Worm (Caenorhabditis elegans) whole organism, young adult: ENCODE measurements around the gene vps-53.

Experiments used
- B0336.3 ChIP-seq: fragments of 200-800 bp; sonication (Bioruptor generic); IDR thresholded peaks from 2 replicates; pipeline ENCODE4 v1.3.6; 2022; ENCODE audit warnings: missing genetic modification characterization, missing compliant biosample characterization
- C06A6.2 ChIP-seq: fragments of 200-800 bp; sonication (Bioruptor generic); conservative IDR thresholded peaks from 2 replicates; pipeline ENCODE4 v1.3.6; 2022; ENCODE audit warnings: missing genetic modification characterization, missing compliant biosample characterization
- C17E4.6 ChIP-seq: fragments of 200-800 bp; sonication (Bioruptor generic); IDR thresholded peaks from 2 replicates; pipeline ENCODE4 v1.3.6; 2022; ENCODE audit warnings: missing genetic modification reagents, missing genetic modification characterization, missing compliant biosample characterization
- D2030.7 ChIP-seq: fragments of 200-800 bp; sonication (Bioruptor generic); IDR thresholded peaks from 2 replicates; pipeline ENCODE4 v1.3.6; 2022; ENCODE audit warnings: missing genetic modification reagents, missing genetic modification characterization, missing compliant biosample characterization
- F22D6.2 ChIP-seq: sonication (generic microtip); optimal IDR thresholded peaks from 2 replicates; lab custom pipeline; 2016; ENCODE audit warnings: mild to moderate bottlenecking, missing genetic modification characterization, missing compliant biosample characterization
- F49E8.2 ChIP-seq: sonication (generic microtip); optimal IDR thresholded peaks from 3 replicates; lab custom pipeline; 2017; ENCODE audit warnings: missing genetic modification characterization, mild to moderate bottlenecking, missing compliant biosample characterization, antibody characterized with exemption, moderate library complexity; ENCODE audit not compliant: insufficient read depth
- K11D2.4 ChIP-seq: fragments of 200-800 bp; sonication (Bioruptor generic); IDR thresholded peaks from 2 replicates; pipeline ENCODE4 v1.3.6; 2022; ENCODE audit warnings: missing genetic modification reagents, missing genetic modification characterization, missing compliant biosample characterization
- T26A5.8 ChIP-seq: sonication (generic microtip); optimal IDR thresholded peaks from 2 replicates; lab custom pipeline; 2016; ENCODE audit warnings: missing genetic modification characterization, missing compliant biosample characterization
- Y53F4B.3 ChIP-seq: fragments of 200-800 bp; sonication (Bioruptor generic); IDR thresholded peaks from 2 replicates; pipeline ENCODE4 v1.3.6; 2022; ENCODE audit warnings: missing genetic modification reagents, missing genetic modification characterization, missing compliant biosample characterization
- Y67H2A.10 ChIP-seq: fragments of 200-800 bp; sonication (Bioruptor generic); conservative IDR thresholded peaks from 2 replicates; pipeline ENCODE4 v1.3.6; 2022; ENCODE audit warnings: missing genetic modification reagents, missing genetic modification characterization, missing compliant biosample characterization
- Y79H2A.3 ChIP-seq: fragments of 200-800 bp; sonication (Bioruptor generic); conservative IDR thresholded peaks from 2 replicates; pipeline ENCODE4 v1.3.6; 2022; ENCODE audit warnings: missing genetic modification reagents, missing genetic modification characterization, missing compliant biosample characterization
- Y95B8A.8 ChIP-seq: fragments of 200-800 bp; sonication (Bioruptor generic); IDR thresholded peaks from 2 replicates; pipeline ENCODE4 v1.3.6; 2022; ENCODE audit warnings: missing genetic modification reagents, missing genetic modification characterization, missing compliant biosample characterization
- akir-1 ChIP-seq: fragments of 200-800 bp; sonication (Bioruptor generic); optimal IDR thresholded peaks from 2 replicates; lab custom pipeline; 2018; ENCODE audit warnings: mild to moderate bottlenecking, missing genetic modification characterization, moderate library complexity, missing compliant biosample characterization
- bed-2 ChIP-seq: fragments of 200-800 bp; sonication (Bioruptor generic); IDR thresholded peaks from 2 replicates; pipeline ENCODE4 v1.3.6; 2022; ENCODE audit warnings: missing genetic modification reagents, missing genetic modification characterization, missing compliant biosample characterization
- ceh-27 ChIP-seq: fragments of 200-800 bp; sonication (Bioruptor generic); optimal IDR thresholded peaks from 2 replicates; lab custom pipeline; 2018; ENCODE audit warnings: mild to moderate bottlenecking, missing genetic modification characterization, moderate library complexity, missing compliant biosample characterization
- ceh-58 ChIP-seq: fragments of 200-800 bp; sonication (Bioruptor generic); IDR thresholded peaks from 2 replicates; pipeline ENCODE4 v1.3.6; 2022; ENCODE audit warnings: missing genetic modification characterization, missing compliant biosample characterization
- ceh-79 ChIP-seq: sonication (generic microtip); optimal IDR thresholded peaks from 2 replicates; lab custom pipeline; 2017; ENCODE audit warnings: mild to moderate bottlenecking, missing genetic modification characterization, missing compliant biosample characterization
- die-1 ChIP-seq: sonication (generic microtip); optimal IDR thresholded peaks from 2 replicates; lab custom pipeline; 2016; ENCODE audit warnings: missing genotype, mild to moderate bottlenecking, missing genetic modification characterization, missing compliant biosample characterization
- dpl-1 ChIP-seq: fragments of 150-350 bp; optimal IDR thresholded peaks from 2 replicates; lab custom pipeline; 2014; ENCODE audit warnings: missing biosample characterization, missing genetic modification reagents, missing genetic modification characterization
- egl-44 ChIP-seq: fragments of 200-800 bp; sonication (Bioruptor generic); IDR thresholded peaks from 2 replicates; pipeline ENCODE4 v1.3.6; 2022; ENCODE audit warnings: missing genetic modification reagents, missing genetic modification characterization, missing compliant biosample characterization
- ekl-4 ChIP-seq: fragments of 200-800 bp; sonication (Bioruptor generic); IDR thresholded peaks from 2 replicates; pipeline ENCODE4 v1.3.6; 2022; ENCODE audit warnings: missing genetic modification reagents, missing genetic modification characterization, missing compliant biosample characterization
- ets-4 ChIP-seq: fragments of 200-800 bp; sonication (Bioruptor generic); optimal IDR thresholded peaks from 2 replicates; lab custom pipeline; 2018; ENCODE audit warnings: mild to moderate bottlenecking, missing genetic modification characterization, missing compliant biosample characterization
- hlh-26 ChIP-seq: fragments of 200-800 bp; sonication (Bioruptor generic); conservative IDR thresholded peaks from 2 replicates; pipeline ENCODE4 v1.3.6; 2022; ENCODE audit warnings: missing genetic modification reagents, missing genetic modification characterization, missing compliant biosample characterization
- lag-1 ChIP-seq: fragments of 200-800 bp; sonication (Bioruptor generic); IDR thresholded peaks from 2 replicates; pipeline ENCODE4 v1.3.6; 2022; ENCODE audit warnings: missing genetic modification reagents, missing genetic modification characterization, missing compliant biosample characterization
- let-526 ChIP-seq: fragments of 200-800 bp; sonication (Bioruptor generic); IDR thresholded peaks from 2 replicates; pipeline ENCODE4 v1.3.6; 2022; ENCODE audit warnings: missing genetic modification reagents, missing genetic modification characterization, missing compliant biosample characterization
- lin-40 ChIP-seq: sonication (generic microtip); optimal IDR thresholded peaks from 2 replicates; lab custom pipeline; 2016; ENCODE audit warnings: missing genetic modification characterization, mild to moderate bottlenecking, missing compliant biosample characterization, missing genotype, missing genetic modification reagents
- lsy-27 ChIP-seq: sonication (generic microtip); optimal IDR thresholded peaks from 2 replicates; lab custom pipeline; 2017; ENCODE audit warnings: missing genetic modification characterization, mild to moderate bottlenecking, missing compliant biosample characterization, antibody characterized with exemption, missing genotype, borderline replicate concordance; ENCODE audit not compliant: insufficient read depth
- madf-6 ChIP-seq: fragments of 200-800 bp; sonication (Bioruptor generic); IDR thresholded peaks from 2 replicates; pipeline ENCODE4 v1.3.6; 2022; ENCODE audit warnings: missing genetic modification reagents, missing genetic modification characterization, missing compliant biosample characterization
- mel-28 ChIP-seq: sonication (generic microtip); optimal IDR thresholded peaks from 2 replicates; lab custom pipeline; 2016; ENCODE audit warnings: borderline replicate concordance, mild to moderate bottlenecking, missing genetic modification characterization, missing compliant biosample characterization
- mes-4 ChIP-seq: sonication (generic microtip); optimal IDR thresholded peaks from 2 replicates; lab custom pipeline; 2016; ENCODE audit warnings: missing genotype, missing genetic modification characterization, missing compliant biosample characterization
- nfya-2 ChIP-seq: fragments of 200-800 bp; sonication (Bioruptor generic); IDR thresholded peaks from 2 replicates; pipeline ENCODE4 v1.3.6; 2022; ENCODE audit warnings: missing genetic modification reagents, missing genetic modification characterization, missing compliant biosample characterization
- nfyb-1 ChIP-seq: fragments of 200-800 bp; sonication (Bioruptor generic); IDR thresholded peaks from 2 replicates; pipeline ENCODE4 v1.3.6; 2022; ENCODE audit warnings: missing genetic modification reagents, missing genetic modification characterization, missing compliant biosample characterization
- nhr-120 ChIP-seq: fragments of 200-800 bp; sonication (Bioruptor generic); IDR thresholded peaks from 2 replicates; pipeline ENCODE4 v1.3.6; 2022; ENCODE audit warnings: missing genetic modification characterization, missing compliant biosample characterization
- nhr-27 ChIP-seq: fragments of 200-800 bp; sonication (Bioruptor generic); optimal IDR thresholded peaks from 2 replicates; lab custom pipeline; 2018; ENCODE audit warnings: mild to moderate bottlenecking, missing genetic modification characterization, moderate library complexity, missing compliant biosample characterization
- pbrm-1 ChIP-seq: fragments of 200-800 bp; sonication (Bioruptor generic); IDR thresholded peaks from 2 replicates; pipeline ENCODE4 v1.3.6; 2022; ENCODE audit warnings: missing genetic modification reagents, missing genetic modification characterization, missing compliant biosample characterization
- rcor-1 ChIP-seq: fragments of 200-800 bp; sonication (Bioruptor generic); IDR thresholded peaks from 2 replicates; pipeline ENCODE4 v1.3.6; 2022; ENCODE audit warnings: missing genetic modification reagents, missing genetic modification characterization, missing compliant biosample characterization
- sea-2 ChIP-seq: fragments of 200-800 bp; sonication (Bioruptor generic); IDR thresholded peaks from 2 replicates; pipeline ENCODE4 v1.3.6; 2022; ENCODE audit warnings: missing genetic modification characterization, missing compliant biosample characterization
- sptf-2 ChIP-seq: fragments of 200-800 bp; sonication (Bioruptor generic); optimal IDR thresholded peaks from 2 replicates; lab custom pipeline; 2018; ENCODE audit warnings: mild to moderate bottlenecking, missing genetic modification characterization, missing compliant biosample characterization
- tbp1 ChIP-seq: fragments of 200-800 bp; sonication (Bioruptor generic); optimal IDR thresholded peaks from 2 replicates; lab custom pipeline; 2018; ENCODE audit warnings: mild to moderate bottlenecking, missing genetic modification characterization, missing compliant biosample characterization
- tbx-9 ChIP-seq: sonication (generic microtip); optimal IDR thresholded peaks from 2 replicates; lab custom pipeline; 2016; ENCODE audit warnings: borderline replicate concordance, missing genetic modification characterization, inconsistent platforms, missing compliant biosample characterization
- tlf-1 ChIP-seq: fragments of 200-800 bp; sonication (Bioruptor generic); optimal IDR thresholded peaks from 2 replicates; lab custom pipeline; 2018; ENCODE audit warnings: mild to moderate bottlenecking, missing genetic modification characterization, missing compliant biosample characterization
- unc-130 ChIP-seq: sonication (generic microtip); optimal IDR thresholded peaks from 2 replicates; lab custom pipeline; 2016; ENCODE audit warnings: missing genetic modification reagents, missing genetic modification characterization, missing compliant biosample characterization
- unc-62 ChIP-seq: fragments of 150-350 bp; optimal IDR thresholded peaks from 2 replicates; lab custom pipeline; 2014; ENCODE audit warnings: missing biosample characterization, missing genetic modification reagents, missing genetic modification characterization
- xnd-1 ChIP-seq: sonication (generic microtip); optimal IDR thresholded peaks from 2 replicates; lab custom pipeline; 2016; ENCODE audit warnings: missing genotype, missing genetic modification reagents, missing genetic modification characterization, missing compliant biosample characterization
- ztf-18 ChIP-seq: sonication (generic microtip); optimal IDR thresholded peaks from 2 replicates; lab custom pipeline; 2016; ENCODE audit warnings: missing genotype, mild to moderate bottlenecking, missing genetic modification characterization, missing compliant biosample characterization
- ztf-22 ChIP-seq: fragments of 200-800 bp; sonication (Bioruptor generic); optimal IDR thresholded peaks from 2 replicates; lab custom pipeline; 2018; ENCODE audit warnings: mild to moderate bottlenecking, missing genetic modification characterization, moderate library complexity, missing compliant biosample characterization
- ztf-26 ChIP-seq: sonication (generic microtip); optimal IDR thresholded peaks from 2 replicates; lab custom pipeline; 2017; ENCODE audit warnings: missing genetic modification characterization, missing compliant biosample characterization
- ztf-6 ChIP-seq: fragments of 200-800 bp; sonication (Bioruptor generic); IDR thresholded peaks from 2 replicates; pipeline ENCODE4 v1.3.6; 2022; ENCODE audit warnings: missing genetic modification reagents, missing genetic modification characterization, missing compliant biosample characterization

The vps-53 gene

ce11 chrIII:9793592-9794417 lies 36.5 kb upstream of the vps-53 start, which contains the start of the genes R10E11.9 and mcm-6 (continued):
- TF ChIP-seq ztf-6 (GFP tag; lab: Robert Waterston, UW) (no peak), mel-28 (tag; lab: Kevin White, UChicago) (no peak), Y53F4B.3 (GFP tag; lab: Robert Waterston, UW) (no peak), ceh-27 (GFP tag; lab: Kevin White, UChicago) (no peak), hlh-26 (GFP tag; lab: Robert Waterston, UW) (no peak), F22D6.2 (tag; lab: Kevin White, UChicago) (no peak), ceh-58 (GFP tag; lab: Robert Waterston, UW) (no peak), F49E8.2 (no peak), ztf-22 (GFP tag; lab: Kevin White, UChicago) (no peak), K11D2.4 (GFP tag; lab: Robert Waterston, UW) (no peak), nhr-27 (tag; lab: Kevin White, UChicago) (no peak), ceh-79 (no peak), bed-2 (GFP tag; lab: Robert Waterston, UW) (no peak), unc-62 (GFP tag; lab: Kevin White, UChicago) (no peak), C17E4.6 (GFP tag; lab: Robert Waterston, UW) (no peak), B0336.3 (GFP tag; lab: Robert Waterston, UW) (0 out of 2 replicates have a peak, but pooled peaks have one; percentile 15), lin-40 (no peak), D2030.7 (GFP tag; lab: Robert Waterston, UW) (peak; percentile 55), sptf-2 (GFP tag; lab: Kevin White, UChicago) (no peak), ztf-26 (tag; lab: Kevin White, UChicago) (no peak), nfyb-1 (GFP tag; lab: Robert Waterston, UW) (no peak), unc-130 (peak; percentile 37), nfya-2 (no peak), lag-1 (GFP tag; lab: Robert Waterston, UW) (no peak), akir-1 (no peak), Y95B8A.8 (GFP tag; lab: Robert Waterston, UW) (no peak), lsy-27 (tag; lab: Kevin White, UChicago) (no peak), T26A5.8 (tag; lab: Kevin White, UChicago) (no peak), xnd-1 (tag; lab: Kevin White, UChicago) (peak; percentile 81), tbx-9 (tag; lab: Kevin White, UChicago) (no peak), ets-4 (GFP tag; lab: Kevin White, UChicago) (no peak), rcor-1 (GFP tag; lab: Robert Waterston, UW) (0 out of 2 replicates have a peak, but pooled peaks have one; percentile 19), ztf-18 (tag; lab: Kevin White, UChicago) (no peak), tbp1 (GFP tag; lab: Kevin White, UChicago) (no peak), die-1 (tag; lab: Kevin White, UChicago) (no peak), C06A6.2 (GFP tag; lab: Robert Waterston, UW) (no peak), pbrm-1 (GFP tag; lab: Robert Waterston, UW) (no peak), egl-44 (GFP tag; lab: Robert Waterston, UW) (no peak), nhr-120 (GFP tag; lab: Robert Waterston, UW) (no peak), tlf-1 (GFP tag; lab: Kevin White, UChicago) (peak; percentile 3), sea-2 (GFP tag; lab: Robert Waterston, UW) (no peak), dpl-1 (peak; percentile 66), Y67H2A.10 (GFP tag; lab: Robert Waterston, UW) (no peak), madf-6 (GFP tag; lab: Robert Waterston, UW) (peak; percentile 94), ekl-4 (GFP tag; lab: Robert Waterston, UW) (no peak), Y79H2A.3 (GFP tag; lab: Robert Waterston, UW) (0 out of 2 replicates have a peak, but pooled peaks have one; percentile 6), mes-4 (tag; lab: Kevin White, UChicago) (no peak), let-526 (no peak)
